Fruit fly (Drosophila melanogaster) whole organism, embryonic: ENCODE results near the gene fz4.

Experiments
- BEAF-32 ChIP-seq: fragments of 200-800 bp; sonication (Bioruptor generic); optimal IDR thresholded peaks from 3 replicates; lab custom pipeline; 2017; ENCODE audit warnings: missing biosample characterization, missing genetic modification characterization, mild to moderate bottlenecking, moderate library complexity, missing genetic modification reagents
- CG10147 ChIP-seq: fragments of 200-800 bp; sonication (Bioruptor generic); optimal IDR thresholded peaks from 2 replicates; lab custom pipeline; 2019; ENCODE audit warnings: missing biosample characterization, mild to moderate bottlenecking, missing genetic modification characterization, moderate library complexity
- CG10543 ChIP-seq: fragments of 200-800 bp; sonication (Bioruptor generic); optimal IDR thresholded peaks from 3 replicates; lab custom pipeline; 2017; ENCODE audit warnings: missing biosample characterization, mild to moderate bottlenecking, missing genetic modification characterization, moderate library complexity
- CG13287 ChIP-seq: fragments of 200-800 bp; sonication (Bioruptor generic); IDR thresholded peaks from 2 replicates; pipeline ENCODE4 v1.3.6; 2022; ENCODE audit warnings: missing biosample characterization, missing genetic modification characterization; ENCODE audit not compliant: partially characterized antibody
- CG14860 ChIP-seq: fragments of 200-800 bp; sonication (Bioruptor generic); IDR thresholded peaks from 3 replicates; pipeline ENCODE4 v1.3.6; 2022; ENCODE audit warnings: missing biosample characterization, missing genetic modification characterization; ENCODE audit not compliant: partially characterized antibody
- CG15479 ChIP-seq: fragments of 200-800 bp; sonication (Bioruptor generic); optimal IDR thresholded peaks from 3 replicates; lab custom pipeline; 2019; ENCODE audit warnings: missing biosample characterization, mild to moderate bottlenecking, missing genetic modification characterization, moderate library complexity
- CG15601 ChIP-seq: fragments of 200-800 bp; sonication (Bioruptor generic); optimal IDR thresholded peaks from 3 replicates; lab custom pipeline; 2019; ENCODE audit warnings: missing biosample characterization, mild to moderate bottlenecking, missing genetic modification characterization, moderate library complexity
- CG2120 ChIP-seq: fragments of 200-800 bp; sonication (Bioruptor generic); optimal IDR thresholded peaks from 3 replicates; lab custom pipeline; 2016; ENCODE audit warnings: missing biosample characterization, missing genetic modification characterization
- CG3163 ChIP-seq: fragments of 200-800 bp; sonication (Bioruptor generic); optimal IDR thresholded peaks from 3 replicates; lab custom pipeline; 2016; ENCODE audit warnings: missing biosample characterization, missing genetic modification characterization
- CG32532 ChIP-seq: fragments of 200-800 bp; sonication (Bioruptor generic); IDR thresholded peaks from 2 replicates; pipeline ENCODE4 v1.3.6; 2022; ENCODE audit warnings: missing biosample characterization, missing genetic modification characterization
- CG34376 ChIP-seq: fragments of 200-800 bp; sonication (Bioruptor generic); optimal IDR thresholded peaks from 2 replicates; lab custom pipeline; 2018; ENCODE audit warnings: missing biosample characterization, mild to moderate bottlenecking, missing genetic modification characterization
- CG3847 ChIP-seq: fragments of 200-800 bp; sonication (Bioruptor generic); IDR thresholded peaks from 2 replicates; pipeline ENCODE4 v1.3.6; 2022; ENCODE audit warnings: missing biosample characterization, missing genetic modification characterization
- CG43689 ChIP-seq: fragments of 200-800 bp; sonication (Bioruptor generic); IDR thresholded peaks from 2 replicates; pipeline ENCODE4 v1.3.6; 2022; ENCODE audit warnings: missing biosample characterization, missing genetic modification characterization
- CG4617 ChIP-seq: fragments of 200-800 bp; sonication (Bioruptor generic); optimal IDR thresholded peaks from 3 replicates; lab custom pipeline; 2016; ENCODE audit warnings: missing biosample characterization, missing genetic modification characterization, borderline replicate concordance
- CG6854 ChIP-seq: fragments of 200-800 bp; sonication (Bioruptor generic); optimal IDR thresholded peaks from 3 replicates; lab custom pipeline; 2017; ENCODE audit warnings: missing biosample characterization, mild to moderate bottlenecking, missing genetic modification characterization
- CG7372 ChIP-seq: fragments of 200-800 bp; sonication (Bioruptor generic); IDR thresholded peaks from 2 replicates; pipeline ENCODE4 v1.3.6; 2022; ENCODE audit warnings: missing biosample characterization, missing genetic modification characterization
- CG9932 ChIP-seq: fragments of 200-800 bp; sonication (Bioruptor generic); IDR thresholded peaks from 2 replicates; pipeline ENCODE4 v1.3.6; 2022; ENCODE audit warnings: missing biosample characterization, missing genetic modification characterization
- CTCF ChIP-seq: fragments of 200-800 bp; sonication (Bioruptor generic); optimal IDR thresholded peaks from 2 replicates; lab custom pipeline; 2017; ENCODE audit warnings: missing biosample characterization, mild to moderate bottlenecking, missing genetic modification characterization, moderate library complexity
- Camta ChIP-seq: fragments of 200-800 bp; sonication (Bioruptor generic); optimal IDR thresholded peaks from 2 replicates; lab custom pipeline; 2016; ENCODE audit warnings: missing biosample characterization, missing genetic modification characterization
- E2f1 ChIP-seq: fragments of 200-800 bp; sonication (Bioruptor generic); IDR thresholded peaks from 2 replicates; pipeline ENCODE4 v1.3.6; 2022; ENCODE audit warnings: missing biosample characterization, missing genetic modification characterization
- ERR ChIP-seq: fragments of 200-800 bp; sonication (Bioruptor generic); optimal IDR thresholded peaks from 2 replicates; lab custom pipeline; 2016; ENCODE audit warnings: missing biosample characterization, missing genetic modification characterization
- Eip74EF ChIP-seq, 2 experiments: fragments of 200-800 bp in 1 of 2; fragments of >200 bp in 1 of 2; sonication (Bioruptor generic) in 1 of 2; optimal IDR thresholded peaks; 2 replicates each; lab custom pipeline; 2017 to 2019; ENCODE audit warnings: missing biosample characterization in 2 of 2, missing genetic modification characterization in 2 of 2, mild to moderate bottlenecking in 1 of 2, moderate library complexity in 1 of 2
- Ets65A ChIP-seq: fragments of 200-800 bp; sonication (Bioruptor generic); peaks from one replicate; lab custom pipeline; 2016; ENCODE audit warnings: missing biosample characterization, missing genetic modification characterization
- Med ChIP-seq: fragments of 200-800 bp; sonication (Bioruptor generic); peaks from one replicate; lab custom pipeline; 2016; ENCODE audit warnings: missing biosample characterization, missing genetic modification characterization, mild to moderate bottlenecking, inconsistent platforms, moderate library complexity
- Mes4 ChIP-seq: fragments of 200-800 bp; sonication (Bioruptor generic); optimal IDR thresholded peaks from 2 replicates; lab custom pipeline; 2016; ENCODE audit warnings: missing biosample characterization, missing genetic modification characterization
- NC2α ChIP-seq: fragments of 200-800 bp; sonication (Bioruptor generic); optimal IDR thresholded peaks from 2 replicates; lab custom pipeline; 2016; ENCODE audit warnings: missing biosample characterization, missing genetic modification characterization
- Oli ChIP-seq: fragments of 200-800 bp; sonication (Bioruptor generic); optimal IDR thresholded peaks from 2 replicates; lab custom pipeline; 2018; ENCODE audit warnings: missing biosample characterization, mild to moderate bottlenecking, missing genetic modification characterization, moderate library complexity
- amos ChIP-seq: fragments of 200-800 bp; sonication (Bioruptor generic); IDR thresholded peaks from 2 replicates; pipeline ENCODE4 v1.3.6; 2022; ENCODE audit warnings: missing biosample characterization, missing genetic modification characterization; ENCODE audit not compliant: partially characterized antibody
- az2 ChIP-seq: fragments of 200-800 bp; sonication (Bioruptor generic); optimal IDR thresholded peaks from 3 replicates; lab custom pipeline; 2016; ENCODE audit warnings: missing biosample characterization, missing genetic modification characterization
- cg ChIP-seq: fragments of 200-800 bp; sonication (Bioruptor generic); optimal IDR thresholded peaks from 3 replicates; lab custom pipeline; 2019; ENCODE audit warnings: missing biosample characterization, mild to moderate bottlenecking, missing genetic modification characterization, moderate library complexity
- crol ChIP-seq: fragments of 200-800 bp; sonication (Bioruptor generic); IDR thresholded peaks from 2 replicates; pipeline ENCODE4 v1.3.6; 2022; ENCODE audit warnings: missing biosample characterization, missing genetic modification characterization
- cwo ChIP-seq: fragments of 200-800 bp; sonication (Bioruptor generic); optimal IDR thresholded peaks from 3 replicates; lab custom pipeline; 2017; ENCODE audit warnings: missing biosample characterization, missing genetic modification characterization, mild to moderate bottlenecking, moderate library complexity, missing genetic modification reagents
- esg ChIP-seq: fragments of 200-800 bp; sonication (Bioruptor generic); conservative IDR thresholded peaks from 2 replicates; pipeline ENCODE4 v1.3.6; 2022; ENCODE audit warnings: missing biosample characterization, missing genetic modification characterization
- ftz-f1 ChIP-seq: fragments of 200-800 bp; sonication (Bioruptor generic); optimal IDR thresholded peaks from 2 replicates; lab custom pipeline; 2016; ENCODE audit warnings: missing biosample characterization, missing genetic modification characterization
- grn ChIP-seq: fragments of 200-800 bp; sonication (Bioruptor generic); optimal IDR thresholded peaks from 3 replicates; lab custom pipeline; 2017; ENCODE audit warnings: missing biosample characterization, missing genetic modification characterization
- jing ChIP-seq: fragments of 200-800 bp; sonication (Bioruptor generic); optimal IDR thresholded peaks from 2 replicates; lab custom pipeline; 2018; ENCODE audit warnings: missing biosample characterization, mild to moderate bottlenecking, missing genetic modification characterization
- odd ChIP-seq: fragments of 200-800 bp; sonication (Bioruptor generic); optimal IDR thresholded peaks from 2 replicates; lab custom pipeline; 2017; ENCODE audit warnings: missing biosample characterization, mild to moderate bottlenecking, missing genetic modification characterization
- prd ChIP-seq, 3 experiments: fragments of >200 bp in 2 of 3; fragments of 200-800 bp in 1 of 3; sonication (Bioruptor generic) in 1 of 3; optimal IDR thresholded peaks in 2 of 3; IDR thresholded peaks in 1 of 3; 2 replicates in 2 of 3; 3 replicates in 1 of 3; pipeline versions ENCODE4 v1.3.6 to Lab custom; 2017 to 2022; ENCODE audit warnings: missing biosample characterization in 1 of 3, missing genetic modification characterization in 1 of 3
- psq ChIP-seq: fragments of 200-800 bp; sonication (Bioruptor generic); optimal IDR thresholded peaks from 2 replicates; lab custom pipeline; 2017; ENCODE audit warnings: missing biosample characterization, missing genetic modification characterization
- scrt ChIP-seq: fragments of 200-800 bp; sonication (Bioruptor generic); optimal IDR thresholded peaks from 2 replicates; lab custom pipeline; 2018; ENCODE audit warnings: missing biosample characterization, mild to moderate bottlenecking, missing genetic modification characterization, moderate library complexity
- sima ChIP-seq: fragments of 200-800 bp; sonication (Bioruptor generic); optimal IDR thresholded peaks from 2 replicates; lab custom pipeline; 2016; ENCODE audit warnings: missing biosample characterization, missing genetic modification characterization
- slbo ChIP-seq: fragments of 200-800 bp; sonication (Bioruptor generic); IDR thresholded peaks from 2 replicates; pipeline ENCODE4 v1.3.6; 2022; ENCODE audit warnings: missing biosample characterization, missing genetic modification characterization
- slou ChIP-seq: fragments of 200-800 bp; sonication (Bioruptor generic); optimal IDR thresholded peaks from 3 replicates; lab custom pipeline; 2016; ENCODE audit warnings: missing biosample characterization, missing genetic modification characterization
- sr ChIP-seq: fragments of 200-800 bp; sonication (Bioruptor generic); IDR thresholded peaks from 3 replicates; pipeline ENCODE4 v1.3.6; 2022; ENCODE audit warnings: missing biosample characterization, missing genetic modification characterization
- sug ChIP-seq: fragments of 200-800 bp; optimal IDR thresholded peaks from 2 replicates; lab custom pipeline; 2019; ENCODE audit warnings: missing biosample characterization, mild to moderate bottlenecking, missing genetic modification characterization, moderate library complexity
- tna ChIP-seq: fragments of 200-800 bp; sonication (Bioruptor generic); IDR thresholded peaks from 2 replicates; pipeline ENCODE4 v1.3.6; 2022; ENCODE audit warnings: missing biosample characterization, missing genetic modification characterization; ENCODE audit not compliant: partially characterized antibody
- z ChIP-seq: fragments of 200-800 bp; sonication (Bioruptor generic); IDR thresholded peaks from 3 replicates; pipeline ENCODE4 v1.3.6; 2022; ENCODE audit warnings: missing biosample characterization, missing genetic modification characterization
- zen2 ChIP-seq: fragments of 200-800 bp; sonication (Bioruptor generic); IDR thresholded peaks from 3 replicates; pipeline ENCODE4 v1.3.6; 2022; ENCODE audit warnings: missing biosample characterization, missing genetic modification characterization; ENCODE audit not compliant: partially characterized antibody

Gene fz4

dm6 chrX:7073234-7073878 lies 36.8 kb downstream of the fz4 start (continued):
- TF ChIP-seq sr (GFP tag; lab: Robert Waterston, UW) (no peak), CG10147 (GFP tag; lab: Kevin White, UChicago) (no peak), CG13287 (GFP tag; lab: Robert Waterston, UW) (no peak), CG4617 (no peak), CG43689 (no peak), grn (GFP tag; lab: Kevin White, UChicago) (peak; percentile 82), amos (peak; percentile 33; the same call in 1 of the 2 replicates), BEAF-32 (GFP tag; lab: Kevin White, UChicago) (peak; percentile 31), sima (no peak), CG15601 (tag; lab: Kevin White, UChicago) (peak; percentile 15)

dm6 chrX:7069011-7069463 lies 41.1 kb downstream of the fz4 start, which contains the start of gene CG4607:
Gene CG4607, plus strand, starts transcription at chrX:7069413.
- TF ChIP-seq scrt (GFP tag; lab: Kevin White, UChicago) (no peak), CG3163 (GFP tag; lab: Kevin White, UChicago) (no peak), CG4617 (no peak), az2 (GFP tag; lab: Kevin White, UChicago) (no peak), slou (GFP tag; lab: Kevin White, UChicago) (no peak), CG7372 (peak; percentile 71), CG2120 (no peak), CG10543 (no peak), Oli (tag; lab: Kevin White, UChicago) (no peak), zen2 (GFP tag; lab: Robert Waterston, UW) (no peak), ftz-f1 (peak; percentile 68), Mes4 (GFP tag; lab: Kevin White, UChicago) (no peak), z (GFP tag; lab: Robert Waterston, UW) (no peak), E2f1 (no peak), Ets65A (GFP tag; lab: Kevin White, UChicago) (peak; percentile 66), Med (GFP tag; lab: Kevin White, UChicago) (peak; percentile 80), CG14860 (no peak), sug (tag; lab: Kevin White, UChicago) (peak; percentile 94), CG32532 (GFP tag; lab: Robert Waterston, UW) (no peak), NC2α (GFP tag; lab: Kevin White, UChicago) (no peak), psq (GFP tag; lab: Kevin White, UChicago) (no peak), CTCF (GFP tag; lab: Kevin White, UChicago) (no peak), Camta (GFP tag; lab: Kevin White, UChicago) (no peak), odd (GFP tag; lab: Kevin White, UChicago) (no peak), crol (GFP tag; lab: Robert Waterston, UW) (peak; percentile 39; the same call in 1 of the 2 replicates), sr (GFP tag; lab: Robert Waterston, UW) (no peak), CG34376 (GFP tag; lab: Kevin White, UChicago) (peak; percentile 61), CG9932 (GFP tag; lab: Robert Waterston, UW) (0 out of 2 replicates have a peak, but pooled peaks have one; percentile 33), cg (no peak), Eip74EF (GFP tag; optimal IDR thresholded peaks at IDR 0.05; lab: Kevin White, UChicago) (no peak), tna (GFP tag; lab: Robert Waterston, UW) (no peak), cwo (GFP tag; lab: Kevin White, UChicago) (peak; percentile 77), prd (optimal IDR thresholded peaks at IDR 0.05; lab: Kevin White, UChicago) (no peak), prd (GFP tag; IDR thresholded peaks at IDR 0.05; lab: Robert Waterston, UW) (peak; percentile 21; the same call in 1 of the 3 replicates), slbo (GFP tag; lab: Robert Waterston, UW) (0 out of 2 replicates have a peak, but pooled peaks have one; percentile 10), jing (no peak), ERR (GFP tag; lab: Kevin White, UChicago) (peak; percentile 53), CG6854 (no peak), CG3847 (GFP tag; lab: Robert Waterston, UW) (no peak), CG15479 (GFP tag; lab: Kevin White, UChicago) (no peak), esg (GFP tag; lab: Robert Waterston, UW) (no peak)
